Worm (Caenorhabditis elegans) whole organism, young adult: ENCODE measurements around the gene srd-8.

Experiments
- C17E4.6 ChIP-seq: fragments of 200-800 bp; sonication (Bioruptor generic); IDR thresholded peaks from 2 replicates; pipeline ENCODE4 v1.3.6; 2022; ENCODE audit warnings: missing genetic modification reagents, missing genetic modification characterization, missing compliant biosample characterization
- D2030.7 ChIP-seq: fragments of 200-800 bp; sonication (Bioruptor generic); IDR thresholded peaks from 2 replicates; pipeline ENCODE4 v1.3.6; 2022; ENCODE audit warnings: missing genetic modification reagents, missing genetic modification characterization, missing compliant biosample characterization
- F39B2.1 ChIP-seq: fragments of 200-800 bp; sonication (Bioruptor generic); IDR thresholded peaks from 2 replicates; pipeline ENCODE4 v1.3.6; 2022; ENCODE audit warnings: missing genetic modification reagents, missing genetic modification characterization, missing compliant biosample characterization
- F57A8.1 ChIP-seq: fragments of 200-800 bp; sonication (Bioruptor generic); optimal IDR thresholded peaks from 2 replicates; lab custom pipeline; 2018; ENCODE audit warnings: mild to moderate bottlenecking, missing genetic modification characterization, moderate library complexity, missing compliant biosample characterization
- F57C9.4 ChIP-seq: sonication (generic microtip); optimal IDR thresholded peaks from 2 replicates; lab custom pipeline; 2017; ENCODE audit warnings: mild to moderate bottlenecking, missing genetic modification characterization, missing compliant biosample characterization
- K11D2.4 ChIP-seq: fragments of 200-800 bp; sonication (Bioruptor generic); IDR thresholded peaks from 2 replicates; pipeline ENCODE4 v1.3.6; 2022; ENCODE audit warnings: missing genetic modification reagents, missing genetic modification characterization, missing compliant biosample characterization
- Y56A3A.18 ChIP-seq: fragments of 200-800 bp; sonication (Bioruptor generic); IDR thresholded peaks from 2 replicates; pipeline ENCODE4 v1.3.6; 2022; ENCODE audit warnings: missing genetic modification reagents, missing genetic modification characterization, missing compliant biosample characterization
- Y67H2A.10 ChIP-seq: fragments of 200-800 bp; sonication (Bioruptor generic); conservative IDR thresholded peaks from 2 replicates; pipeline ENCODE4 v1.3.6; 2022; ENCODE audit warnings: missing genetic modification reagents, missing genetic modification characterization, missing compliant biosample characterization
- Y79H2A.3 ChIP-seq: fragments of 200-800 bp; sonication (Bioruptor generic); conservative IDR thresholded peaks from 2 replicates; pipeline ENCODE4 v1.3.6; 2022; ENCODE audit warnings: missing genetic modification reagents, missing genetic modification characterization, missing compliant biosample characterization
- akir-1 ChIP-seq: fragments of 200-800 bp; sonication (Bioruptor generic); optimal IDR thresholded peaks from 2 replicates; lab custom pipeline; 2018; ENCODE audit warnings: mild to moderate bottlenecking, missing genetic modification characterization, moderate library complexity, missing compliant biosample characterization
- aptf-3 ChIP-seq: fragments of 200-800 bp; sonication (Bioruptor generic); IDR thresholded peaks from 2 replicates; pipeline ENCODE4 v1.3.6; 2022; ENCODE audit warnings: missing genetic modification characterization, missing compliant biosample characterization
- ccch-3 ChIP-seq: fragments of 200-800 bp; sonication (Bioruptor generic); optimal IDR thresholded peaks from 2 replicates; lab custom pipeline; 2018; ENCODE audit warnings: mild to moderate bottlenecking, missing genetic modification characterization, missing compliant biosample characterization
- ceh-100 ChIP-seq: fragments of 200-800 bp; sonication (Bioruptor generic); IDR thresholded peaks from 2 replicates; pipeline ENCODE4 v1.3.6; 2022; ENCODE audit warnings: missing genetic modification reagents, missing genetic modification characterization, missing compliant biosample characterization
- ceh-79 ChIP-seq: sonication (generic microtip); optimal IDR thresholded peaks from 2 replicates; lab custom pipeline; 2017; ENCODE audit warnings: mild to moderate bottlenecking, missing genetic modification characterization, missing compliant biosample characterization
- ceh-91 ChIP-seq: fragments of 200-800 bp; sonication (Bioruptor generic); IDR thresholded peaks from 2 replicates; pipeline ENCODE4 v1.3.6; 2022; ENCODE audit warnings: missing genetic modification reagents, missing genetic modification characterization, missing compliant biosample characterization
- die-1 ChIP-seq: sonication (generic microtip); optimal IDR thresholded peaks from 2 replicates; lab custom pipeline; 2016; ENCODE audit warnings: missing genotype, mild to moderate bottlenecking, missing genetic modification characterization, missing compliant biosample characterization
- egl-18 ChIP-seq: fragments of 200-800 bp; sonication (Bioruptor generic); IDR thresholded peaks from 2 replicates; pipeline ENCODE4 v1.3.6; 2022; ENCODE audit warnings: missing genetic modification reagents, missing genetic modification characterization, missing compliant biosample characterization
- egl-44 ChIP-seq: fragments of 200-800 bp; sonication (Bioruptor generic); IDR thresholded peaks from 2 replicates; pipeline ENCODE4 v1.3.6; 2022; ENCODE audit warnings: missing genetic modification reagents, missing genetic modification characterization, missing compliant biosample characterization
- egrh-3 ChIP-seq: fragments of 200-800 bp; sonication (Bioruptor generic); IDR thresholded peaks from 2 replicates; pipeline ENCODE4 v1.3.6; 2022; ENCODE audit warnings: missing genetic modification reagents, missing genetic modification characterization, missing compliant biosample characterization
- ekl-4 ChIP-seq: fragments of 200-800 bp; sonication (Bioruptor generic); IDR thresholded peaks from 2 replicates; pipeline ENCODE4 v1.3.6; 2022; ENCODE audit warnings: missing genetic modification reagents, missing genetic modification characterization, missing compliant biosample characterization
- ets-4 ChIP-seq: fragments of 200-800 bp; sonication (Bioruptor generic); optimal IDR thresholded peaks from 2 replicates; lab custom pipeline; 2018; ENCODE audit warnings: mild to moderate bottlenecking, missing genetic modification characterization, missing compliant biosample characterization
- gei-17 ChIP-seq: fragments of 200-800 bp; sonication (Bioruptor generic); optimal IDR thresholded peaks from 2 replicates; lab custom pipeline; 2018; ENCODE audit warnings: mild to moderate bottlenecking, missing genetic modification characterization, missing compliant biosample characterization
- hlh-12 ChIP-seq: sonication (generic microtip); optimal IDR thresholded peaks from 2 replicates; lab custom pipeline; 2016; ENCODE audit warnings: missing genetic modification characterization, missing compliant biosample characterization
- let-526 ChIP-seq: fragments of 200-800 bp; sonication (Bioruptor generic); IDR thresholded peaks from 2 replicates; pipeline ENCODE4 v1.3.6; 2022; ENCODE audit warnings: missing genetic modification reagents, missing genetic modification characterization, missing compliant biosample characterization
- lin-26 ChIP-seq: fragments of 200-800 bp; sonication (Bioruptor generic); IDR thresholded peaks from 2 replicates; pipeline ENCODE4 v1.3.6; 2022; ENCODE audit warnings: missing genetic modification reagents, missing genetic modification characterization, missing compliant biosample characterization
- lin-40 ChIP-seq: sonication (generic microtip); optimal IDR thresholded peaks from 2 replicates; lab custom pipeline; 2016; ENCODE audit warnings: missing genetic modification characterization, mild to moderate bottlenecking, missing compliant biosample characterization, missing genotype, missing genetic modification reagents
- lir-1 ChIP-seq: fragments of 200-800 bp; sonication (Bioruptor generic); conservative IDR thresholded peaks from 2 replicates; pipeline ENCODE4 v1.3.6; 2022; ENCODE audit warnings: missing genetic modification reagents, missing genetic modification characterization, missing compliant biosample characterization
- madf-3 ChIP-seq: fragments of 200-800 bp; sonication (Bioruptor generic); IDR thresholded peaks from 2 replicates; pipeline ENCODE4 v1.3.6; 2022; ENCODE audit warnings: missing genetic modification reagents, missing genetic modification characterization, missing compliant biosample characterization
- madf-8 ChIP-seq: fragments of 200-800 bp; sonication (Bioruptor generic); conservative IDR thresholded peaks from 2 replicates; pipeline ENCODE4 v1.3.6; 2022; ENCODE audit warnings: missing genetic modification reagents, missing genetic modification characterization, missing compliant biosample characterization
- mel-28 ChIP-seq: sonication (generic microtip); optimal IDR thresholded peaks from 2 replicates; lab custom pipeline; 2016; ENCODE audit warnings: borderline replicate concordance, mild to moderate bottlenecking, missing genetic modification characterization, missing compliant biosample characterization
- nfyb-1 ChIP-seq: fragments of 200-800 bp; sonication (Bioruptor generic); IDR thresholded peaks from 2 replicates; pipeline ENCODE4 v1.3.6; 2022; ENCODE audit warnings: missing genetic modification reagents, missing genetic modification characterization, missing compliant biosample characterization
- nhr-120 ChIP-seq: fragments of 200-800 bp; sonication (Bioruptor generic); IDR thresholded peaks from 2 replicates; pipeline ENCODE4 v1.3.6; 2022; ENCODE audit warnings: missing genetic modification characterization, missing compliant biosample characterization
- nhr-90 ChIP-seq: sonication (generic microtip); optimal IDR thresholded peaks from 2 replicates; lab custom pipeline; 2016; ENCODE audit warnings: missing genotype, mild to moderate bottlenecking, missing genetic modification characterization, missing compliant biosample characterization
- repo-1 ChIP-seq: sonication (generic microtip); optimal IDR thresholded peaks from 2 replicates; lab custom pipeline; 2017; ENCODE audit warnings: mild to moderate bottlenecking, missing genetic modification characterization, missing compliant biosample characterization
- sdz-38 ChIP-seq: sonication (generic microtip); optimal IDR thresholded peaks from 2 replicates; lab custom pipeline; 2016; ENCODE audit warnings: missing genotype, missing genetic modification characterization, missing compliant biosample characterization
- snpc-1.1 ChIP-seq: sonication (generic microtip); optimal IDR thresholded peaks from 2 replicates; lab custom pipeline; 2017; ENCODE audit warnings: missing genetic modification characterization, mild to moderate bottlenecking, missing compliant biosample characterization, antibody characterized with exemption, moderate library complexity, missing genotype, missing genetic modification reagents; ENCODE audit not compliant: insufficient read depth
- snpc-1.3 ChIP-seq: sonication (generic microtip); optimal IDR thresholded peaks from 2 replicates; lab custom pipeline; 2017; ENCODE audit warnings: missing genetic modification characterization, mild to moderate bottlenecking, missing compliant biosample characterization, antibody characterized with exemption, moderate library complexity, missing genotype, missing genetic modification reagents; ENCODE audit not compliant: insufficient read depth
- somi-1 ChIP-seq: fragments of 200-800 bp; sonication (Bioruptor generic); optimal IDR thresholded peaks from 2 replicates; lab custom pipeline; 2018; ENCODE audit warnings: mild to moderate bottlenecking, missing genetic modification characterization, missing compliant biosample characterization
- tbp1 ChIP-seq: fragments of 200-800 bp; sonication (Bioruptor generic); optimal IDR thresholded peaks from 2 replicates; lab custom pipeline; 2018; ENCODE audit warnings: mild to moderate bottlenecking, missing genetic modification characterization, missing compliant biosample characterization
- tbx-9 ChIP-seq: sonication (generic microtip); optimal IDR thresholded peaks from 2 replicates; lab custom pipeline; 2016; ENCODE audit warnings: borderline replicate concordance, missing genetic modification characterization, inconsistent platforms, missing compliant biosample characterization
- unc-62 ChIP-seq: fragments of 150-350 bp; optimal IDR thresholded peaks from 2 replicates; lab custom pipeline; 2014; ENCODE audit warnings: missing biosample characterization, missing genetic modification reagents, missing genetic modification characterization
- ztf-25 ChIP-seq: fragments of 200-800 bp; sonication (Bioruptor generic); IDR thresholded peaks from 2 replicates; pipeline ENCODE4 v1.3.6; 2022; ENCODE audit warnings: missing genetic modification reagents, missing genetic modification characterization, missing compliant biosample characterization
- ztf-3 ChIP-seq: fragments of 200-800 bp; sonication (Bioruptor generic); optimal IDR thresholded peaks from 2 replicates; lab custom pipeline; 2018; ENCODE audit warnings: mild to moderate bottlenecking, missing genetic modification characterization, missing compliant biosample characterization
- ztf-6 ChIP-seq: fragments of 200-800 bp; sonication (Bioruptor generic); IDR thresholded peaks from 2 replicates; pipeline ENCODE4 v1.3.6; 2022; ENCODE audit warnings: missing genetic modification reagents, missing genetic modification characterization, missing compliant biosample characterization

Gene srd-8

DNA sequence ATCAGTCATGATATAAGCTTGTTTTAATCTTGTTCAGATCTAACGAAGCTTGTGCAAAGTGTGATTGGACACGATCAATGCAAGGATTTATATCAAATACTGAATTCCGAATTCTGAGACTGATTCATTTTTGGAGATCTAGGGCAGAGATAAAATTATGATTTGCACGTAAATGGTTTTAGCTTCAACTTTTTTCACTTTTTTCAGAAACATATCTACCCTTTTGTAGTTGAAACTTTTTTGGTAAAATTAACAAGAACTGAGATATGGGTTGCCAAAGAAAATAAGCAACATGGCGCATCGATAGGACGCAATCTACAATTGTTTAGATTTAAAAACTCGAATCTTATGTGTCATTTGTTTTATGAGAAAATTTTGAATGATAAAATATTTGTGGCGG lies 32.6 kb upstream of the srd-8 start, which contains the start of gene C55C3.4:
C55C3.4 (minus strand) TSS at position 101 of the 400 bp plus-strand sequence.
- TF ChIP-seq gei-17 (GFP tag; lab: Kevin White, UChicago) = no peak
- no peak for TF ChIP-seq aptf-3 (GFP tag; lab: Robert Waterston, UW)
- TF ChIP-seq hlh-12 (tag; lab: Kevin White, UChicago) = no peak
- no peak for TF ChIP-seq mel-28 (tag; lab: Kevin White, UChicago)
- TF ChIP-seq ztf-3 = no peak
- no peak for TF ChIP-seq somi-1 (GFP tag; lab: Kevin White, UChicago)
- no peak for TF ChIP-seq ccch-3 (GFP tag; lab: Kevin White, UChicago)
- TF ChIP-seq tbx-9 (tag; lab: Kevin White, UChicago) = no peak
- no peak for TF ChIP-seq F57C9.4
- TF ChIP-seq tbp1 = no peak
- TF ChIP-seq akir-1 (GFP tag; lab: Kevin White, UChicago) = no peak
- TF ChIP-seq nhr-90 = no peak
- no peak for TF ChIP-seq die-1 (tag; lab: Kevin White, UChicago)

DNA sequence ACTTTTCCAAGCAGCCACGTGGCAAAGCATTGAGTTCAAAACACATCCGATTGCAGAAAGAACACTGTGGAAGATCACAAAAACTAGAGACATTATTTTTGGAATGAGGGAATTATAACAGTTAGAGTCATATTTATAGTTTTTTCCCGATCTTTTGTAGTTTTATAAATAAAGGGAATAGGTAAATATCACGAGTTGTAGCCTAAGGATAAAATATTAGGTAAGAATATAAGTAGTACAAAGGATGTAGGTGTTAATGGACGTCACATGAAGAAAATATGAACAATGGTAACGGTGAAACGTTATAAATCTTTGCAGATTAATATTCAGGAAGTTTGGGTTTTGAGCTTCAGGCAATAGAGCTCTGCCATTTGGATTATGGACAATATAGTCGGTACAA lies 29.0 kb upstream of the srd-8 start, which contains the start of gene srd-5:
srd-5 (minus strand) TSS at position 101 of the 400 bp plus-strand sequence.
- TF ChIP-seq Y79H2A.3 (no peak), madf-3 (GFP tag; lab: Robert Waterston, UW) (no peak), C17E4.6 (GFP tag; lab: Robert Waterston, UW) (no peak), ceh-100 (GFP tag; lab: Robert Waterston, UW) (no peak), F57A8.1 (no peak), snpc-1.1 (tag; lab: Kevin White, UChicago) (no peak), snpc-1.3 (tag; lab: Kevin White, UChicago) (no peak), ztf-25 (GFP tag; lab: Robert Waterston, UW) (no peak), F39B2.1 (GFP tag; lab: Robert Waterston, UW) (no peak)

DNA sequence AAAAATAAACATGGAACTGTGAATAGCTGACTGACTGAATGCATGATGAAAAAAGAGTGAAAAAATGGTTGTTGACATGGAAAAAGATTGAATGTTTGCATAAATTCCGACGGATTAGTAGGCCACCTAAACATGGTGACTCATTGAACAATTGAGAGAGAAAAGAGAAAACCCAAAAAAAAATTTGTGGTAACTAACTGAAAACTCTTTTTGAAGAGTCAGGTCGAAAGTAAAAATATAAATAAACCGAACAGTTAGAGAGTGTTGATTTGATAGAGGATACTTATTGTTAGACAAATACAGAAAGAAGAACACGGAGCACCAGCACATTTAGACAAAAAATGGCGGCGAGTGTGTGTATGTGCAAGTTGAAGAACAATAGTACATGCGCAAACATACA lies 25.9 kb upstream of the srd-8 start:
- no peak for TF ChIP-seq egl-18 (GFP tag; lab: Robert Waterston, UW)
- no peak for TF ChIP-seq nhr-120
- no peak for TF ChIP-seq Y67H2A.10 (GFP tag; lab: Robert Waterston, UW)
- TF ChIP-seq ztf-6 (GFP tag; lab: Robert Waterston, UW) = no peak
- no peak for TF ChIP-seq mel-28 (tag; lab: Kevin White, UChicago)
- no peak for TF ChIP-seq tbp1
- TF ChIP-seq nhr-90 = no peak
- no peak for TF ChIP-seq unc-62
- TF ChIP-seq lir-1 (GFP tag; lab: Robert Waterston, UW) = no peak

DNA sequence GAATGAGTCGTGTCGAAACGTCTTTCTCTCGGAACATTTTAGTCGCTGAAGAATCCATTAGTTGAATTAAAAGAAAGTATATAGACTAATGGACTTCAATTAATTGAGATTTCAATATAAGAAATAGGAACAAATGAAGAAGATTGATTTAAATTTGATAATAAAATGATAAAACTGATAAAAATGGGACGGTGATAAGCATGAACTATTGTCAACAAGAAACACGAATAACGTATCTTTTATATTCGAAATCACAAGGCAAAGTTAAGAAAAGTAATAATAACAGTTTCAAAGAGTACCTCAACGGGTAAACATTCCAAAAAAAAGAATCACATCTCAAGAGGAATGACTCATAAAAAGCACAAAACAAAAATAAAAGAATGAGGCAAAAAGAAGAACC lies 24.0 kb upstream of the srd-8 start, which contains the start of gene T19E7.6:
T19E7.6 (minus strand) TSS at position 45 of the 400 bp plus-strand sequence.
- TF ChIP-seq ceh-100 (GFP tag; lab: Robert Waterston, UW) (no peak), aptf-3 (GFP tag; lab: Robert Waterston, UW) (no peak), D2030.7 (GFP tag; lab: Robert Waterston, UW) (no peak), madf-8 (no peak), lin-26 (GFP tag; lab: Robert Waterston, UW) (no peak), C17E4.6 (GFP tag; lab: Robert Waterston, UW) (no peak), ekl-4 (no peak), repo-1 (tag; lab: Kevin White, UChicago) (no peak), F39B2.1 (GFP tag; lab: Robert Waterston, UW) (no peak), ets-4 (GFP tag; lab: Kevin White, UChicago) (no peak), ceh-79 (no peak), K11D2.4 (GFP tag; lab: Robert Waterston, UW) (no peak), egl-44 (GFP tag; lab: Robert Waterston, UW) (no peak), sdz-38 (tag; lab: Kevin White, UChicago) (no peak), ceh-91 (GFP tag; lab: Robert Waterston, UW) (no peak), egrh-3 (GFP tag; lab: Robert Waterston, UW) (no peak), Y56A3A.18 (GFP tag; lab: Robert Waterston, UW) (no peak), let-526 (no peak), lin-40 (no peak), nfyb-1 (GFP tag; lab: Robert Waterston, UW) (no peak)
